Worm (Caenorhabditis elegans) whole organism, dauer: ENCODE data around the gene hsp-16.2.
"Not testable (repeated sequence)": the region's sequence is repeated elsewhere in the genome, so short reads cannot be mapped to it uniquely, and the experiment has no call there.

Experiments used
- unc-62 ChIP-seq: sonication (generic microtip); optimal IDR thresholded peaks from 2 replicates; lab custom pipeline; 2017; ENCODE audit warnings: missing biosample characterization, missing genetic modification reagents, missing genetic modification characterization

Gene hsp-16.2

ce11 chrV:1804645-1805559 is at the start of gene hsp-16.2, which contains the start of gene hsp-16.41:
hsp-16.2 (minus strand) TSS chrV:1804957.
hsp-16.41 (plus strand) TSS chrV:1805178.
- TF ChIP-seq unc-62 (GFP tag; lab: Kevin White, UChicago) = no peak

- TF ChIP-seq unc-62 (GFP tag; lab: Kevin White, UChicago) = no peak
Observed at ce11 chrV:1848590-1848989, 43.8 kb upstream of the hsp-16.2 start.

ce11 chrV:1845977-1846376 is 41.2 kb upstream of the hsp-16.2 start, which contains the start of gene T10B5.7:
T10B5.7 (plus strand) TSS chrV:1846201.
- no peak for TF ChIP-seq unc-62 (GFP tag; lab: Kevin White, UChicago)

- no peak for TF ChIP-seq unc-62 (GFP tag; lab: Kevin White, UChicago)
Observed at ce11 chrV:1841744-1842143, 37.0 kb upstream of the hsp-16.2 start, which contains the start of gene T10B5.8. T10B5.8 (plus strand) TSS chrV:1842044.

- no peak for TF ChIP-seq unc-62 (GFP tag; lab: Kevin White, UChicago)
Observed at ce11 chrV:1829973-1830372, 25.2 kb upstream of the hsp-16.2 start, which contains the start of gene Y32G9B.1. Y32G9B.1 (minus strand) TSS chrV:1830073.

ce11 chrV:1824528-1824927 is 19.8 kb upstream of the hsp-16.2 start:
- TF ChIP-seq unc-62 (GFP tag; lab: Kevin White, UChicago) = no peak

ce11 chrV:1821287-1821686 is 16.5 kb upstream of the hsp-16.2 start, which contains the start of the genes gly-7 and mrpl-39:
gly-7 (minus strand) TSS chrV:1821323.
mrpl-39 (plus strand) TSS chrV:1821579.
- no peak for TF ChIP-seq unc-62 (GFP tag; lab: Kevin White, UChicago)

ce11 chrV:1820749-1821148 is 16.0 kb upstream of the hsp-16.2 start:
- no peak for TF ChIP-seq unc-62 (GFP tag; lab: Kevin White, UChicago)

- no peak for TF ChIP-seq unc-62 (GFP tag; lab: Kevin White, UChicago)
Observed at ce11 chrV:1820016-1820415, 15.3 kb upstream of the hsp-16.2 start.

ce11 chrV:1814784-1815183 is 10.0 kb upstream of the hsp-16.2 start, which contains the start of gene Y46H3A.5:
Y46H3A.5 (minus strand) TSS chrV:1814884.
- TF ChIP-seq unc-62 (GFP tag; lab: Kevin White, UChicago) = not testable (repeated sequence)

- TF ChIP-seq unc-62 (GFP tag; lab: Kevin White, UChicago) = no peak
Observed at ce11 chrV:1811035-1811434, 6.3 kb upstream of the hsp-16.2 start, which contains the start of gene Y46H3A.4. Y46H3A.4 (minus strand) TSS chrV:1811135.

ce11 chrV:1807160-1807559 is 2.4 kb upstream of the hsp-16.2 start, which contains the start of gene srt-42:
srt-42 (plus strand) TSS chrV:1807460.
- TF ChIP-seq unc-62 (GFP tag; lab: Kevin White, UChicago) = no peak

- TF ChIP-seq unc-62 (GFP tag; lab: Kevin White, UChicago) = no peak
Observed at ce11 chrV:1805724-1806316, 1.1 kb upstream of the hsp-16.2 start.

ce11 chrV:1804034-1804542 is 669 bp downstream of the hsp-16.2 start:
- TF ChIP-seq unc-62 (GFP tag; lab: Kevin White, UChicago) = no peak

- TF ChIP-seq unc-62 (GFP tag; lab: Kevin White, UChicago) = no peak
Observed at ce11 chrV:1803043-1803442, 1.7 kb downstream of the hsp-16.2 start, which contains the start of gene srt-41. srt-41 (minus strand) TSS chrV:1803143.

ce11 chrV:1797900-1798299 is 6.9 kb downstream of the hsp-16.2 start, which contains the start of gene F36H9.10:
F36H9.10 (plus strand) TSS chrV:1798200.
- TF ChIP-seq unc-62 (GFP tag; lab: Kevin White, UChicago) = no peak
